Worm (Caenorhabditis elegans): Measurements from ENCODE around the gene F09B12.3.

- TF ChIP-seq flt-1 (GFP tag; IDR thresholded peaks at IDR 0.05) (no peak), ztf-23 (GFP tag; IDR thresholded peaks at IDR 0.05) (no peak), tab-1 (GFP tag; IDR thresholded peaks at IDR 0.05) (no peak), T22C8.4 (GFP tag; IDR thresholded peaks at IDR 0.05) (no peak)
Observed at ce11 chrX:15112172-15112571, 14.4 kb upstream of the F09B12.3 start.

All from whole organism, midembryonic.